Worm (Caenorhabditis elegans) whole organism, mixed stage, embryonic: ENCODE results near the gene erl-1.
"Not testable (repeated sequence)": the region's sequence is repeated elsewhere in the genome, so short reads cannot be mapped to it uniquely, and the experiment has no call there.

ENCODE experiments used
- bed-3 ChIP-seq: fragments of 200-800 bp; sonication (Bioruptor generic); optimal IDR thresholded peaks from 3 replicates; lab custom pipeline; 2018; ENCODE audit warnings: mild to moderate bottlenecking, missing genetic modification characterization, moderate library complexity, missing compliant biosample characterization
- blmp-1 ChIP-seq: fragments of 150-350 bp; optimal IDR thresholded peaks from 2 replicates; lab custom pipeline; 2014; ENCODE audit warnings: missing biosample characterization, missing genetic modification characterization
- ceh-39 ChIP-seq: fragments of 150-350 bp; optimal IDR thresholded peaks from 2 replicates; lab custom pipeline; 2014; ENCODE audit warnings: missing biosample characterization, missing genetic modification characterization
- ceh-43 ChIP-seq: fragments of 200-800 bp; sonication (Bioruptor generic); optimal IDR thresholded peaks from 2 replicates; lab custom pipeline; 2018; ENCODE audit warnings: mild to moderate bottlenecking, missing genetic modification characterization, moderate library complexity, missing compliant biosample characterization
- ceh-83 ChIP-seq: fragments of 200-800 bp; sonication (Bioruptor generic); optimal IDR thresholded peaks from 2 replicates; lab custom pipeline; 2018; ENCODE audit warnings: mild to moderate bottlenecking, missing genetic modification characterization, missing compliant biosample characterization
- cnd-1 ChIP-seq: fragments of 200-800 bp; sonication (Bioruptor generic); optimal IDR thresholded peaks from 2 replicates; lab custom pipeline; 2018; ENCODE audit warnings: mild to moderate bottlenecking, missing genetic modification characterization, missing compliant biosample characterization
- drap-1 ChIP-seq: fragments of 200-800 bp; sonication (Bioruptor generic); optimal IDR thresholded peaks from 3 replicates; lab custom pipeline; 2018; ENCODE audit warnings: mild to moderate bottlenecking, missing genetic modification characterization, missing compliant biosample characterization
- elt-1 ChIP-seq: sonication (generic microtip); optimal IDR thresholded peaks from 2 replicates; lab custom pipeline; 2017; ENCODE audit warnings: missing genetic modification characterization, mild to moderate bottlenecking, missing compliant biosample characterization, antibody characterized with exemption, moderate library complexity, borderline replicate concordance; ENCODE audit not compliant: insufficient read depth
- flh-1 ChIP-seq: fragments of 200-800 bp; sonication (Bioruptor generic); optimal IDR thresholded peaks from 2 replicates; lab custom pipeline; 2018; ENCODE audit warnings: mild to moderate bottlenecking, missing genetic modification characterization, moderate library complexity, missing compliant biosample characterization
- ham-2 ChIP-seq: fragments of 200-800 bp; sonication (Bioruptor generic); optimal IDR thresholded peaks from 2 replicates; lab custom pipeline; 2018; ENCODE audit warnings: mild to moderate bottlenecking, missing genetic modification characterization, missing compliant biosample characterization
- hlh-1 ChIP-seq: fragments of 150-350 bp; optimal IDR thresholded peaks from 2 replicates; lab custom pipeline; 2014; ENCODE audit warnings: missing biosample characterization, missing genetic modification reagents, missing genetic modification characterization
- lin-13 ChIP-seq: fragments of 150-350 bp; optimal IDR thresholded peaks from 2 replicates; lab custom pipeline; 2014; ENCODE audit warnings: missing biosample characterization, missing genetic modification characterization
- lin-32 ChIP-seq: fragments of 200-800 bp; sonication (Bioruptor generic); optimal IDR thresholded peaks from 2 replicates; lab custom pipeline; 2018; ENCODE audit warnings: mild to moderate bottlenecking, missing genetic modification characterization, missing compliant biosample characterization
- lsy-2 ChIP-seq: fragments of 150-350 bp; optimal IDR thresholded peaks from 2 replicates; lab custom pipeline; 2014; ENCODE audit warnings: missing biosample characterization, missing genetic modification characterization
- mab-5 ChIP-seq: fragments of 150-350 bp; optimal IDR thresholded peaks from 2 replicates; lab custom pipeline; 2014; ENCODE audit warnings: missing biosample characterization, missing genetic modification characterization
- mep-1 ChIP-seq: fragments of 150-350 bp; optimal IDR thresholded peaks from 2 replicates; lab custom pipeline; 2017; ENCODE audit warnings: missing biosample characterization, missing genetic modification reagents, missing genetic modification characterization, inconsistent platforms
- mls-2 ChIP-seq: sonication (generic microtip); optimal IDR thresholded peaks from 2 replicates; lab custom pipeline; 2016; ENCODE audit warnings: mild to moderate bottlenecking, missing genetic modification characterization, moderate library complexity, missing compliant biosample characterization
- nhr-2 ChIP-seq: fragments of 150-350 bp; optimal IDR thresholded peaks from 2 replicates; lab custom pipeline; 2014; ENCODE audit warnings: missing biosample characterization, missing genetic modification characterization
- nhr-237 ChIP-seq: fragments of 150-350 bp; optimal IDR thresholded peaks from 2 replicates; lab custom pipeline; 2014; ENCODE audit warnings: missing biosample characterization, missing genetic modification characterization
- nhr-28 ChIP-seq: fragments of 150-350 bp; optimal IDR thresholded peaks from 2 replicates; lab custom pipeline; 2014; ENCODE audit warnings: missing biosample characterization, missing genetic modification characterization
- pha-4 ChIP-seq: fragments of 150-350 bp; optimal IDR thresholded peaks from 2 replicates; lab custom pipeline; 2018; ENCODE audit warnings: missing biosample characterization, missing genetic modification reagents, missing genetic modification characterization
- snpc-4 ChIP-seq: fragments of 150-350 bp; optimal IDR thresholded peaks from 2 replicates; lab custom pipeline; 2014; ENCODE audit warnings: missing biosample characterization, missing genetic modification characterization
- sptf-1 ChIP-seq: sonication (generic microtip); optimal IDR thresholded peaks from 2 replicates; lab custom pipeline; 2017; ENCODE audit warnings: mild to moderate bottlenecking, missing genetic modification characterization, moderate library complexity, missing compliant biosample characterization
- tbx-8 ChIP-seq: fragments of 200-800 bp; sonication (Bioruptor generic); optimal IDR thresholded peaks from 2 replicates; lab custom pipeline; 2018; ENCODE audit warnings: mild to moderate bottlenecking, missing genetic modification characterization, moderate library complexity, missing compliant biosample characterization
- unc-120 ChIP-seq: sonication (generic microtip); optimal IDR thresholded peaks from 2 replicates; lab custom pipeline; 2017; ENCODE audit warnings: missing genetic modification characterization, missing compliant biosample characterization; ENCODE audit not compliant: poor library complexity, severe bottlenecking
- unc-39 ChIP-seq: fragments of 150-350 bp; optimal IDR thresholded peaks from 2 replicates; lab custom pipeline; 2014; ENCODE audit warnings: missing biosample characterization, missing genetic modification characterization
- unc-62 ChIP-seq: fragments of 150-350 bp; optimal IDR thresholded peaks from 2 replicates; lab custom pipeline; 2014; ENCODE audit warnings: missing biosample characterization, missing genetic modification reagents, missing genetic modification characterization
- zip-8 ChIP-seq: fragments of 150-350 bp; optimal IDR thresholded peaks from 2 replicates; lab custom pipeline; 2014; ENCODE audit warnings: missing biosample characterization, missing genetic modification characterization
- ztf-11 ChIP-seq: fragments of 150-350 bp; optimal IDR thresholded peaks from 2 replicates; lab custom pipeline; 2014; ENCODE audit warnings: missing biosample characterization, missing genetic modification characterization

erl-1 gene

ce11 chrIV:12305956-12306355, 18.2 kb downstream of the erl-1 start:
- TF ChIP-seq ceh-83 (GFP tag; lab: Kevin White, UChicago), result no peak
- TF ChIP-seq zip-8 (tag; lab: Kevin White, UChicago), result no peak
- TF ChIP-seq drap-1, result no peak
- TF ChIP-seq unc-39 (tag; lab: Kevin White, UChicago), result no peak
- no peak for TF ChIP-seq sptf-1 (tag; lab: Kevin White, UChicago)
- TF ChIP-seq unc-62, result no peak
- no peak for TF ChIP-seq elt-1
- no peak for TF ChIP-seq ham-2
- TF ChIP-seq mep-1, result no peak
- TF ChIP-seq ztf-11 (tag; lab: Kevin White, UChicago), result no peak
- no peak for TF ChIP-seq hlh-1
- TF ChIP-seq snpc-4 (tag; lab: Kevin White, UChicago), result no peak

- no peak for TF ChIP-seq unc-62
- TF ChIP-seq cnd-1 (tag; lab: Kevin White, UChicago), result no peak
- no peak for TF ChIP-seq tbx-8
- no peak for TF ChIP-seq ztf-11 (tag; lab: Kevin White, UChicago)
- TF ChIP-seq unc-39 (tag; lab: Kevin White, UChicago), result no peak
- no peak for TF ChIP-seq mep-1
- TF ChIP-seq lsy-2 (tag; lab: Kevin White, UChicago), result no peak
- no peak for TF ChIP-seq mls-2
- TF ChIP-seq nhr-237 (tag; lab: Kevin White, UChicago), result no peak
- TF ChIP-seq, all 35 proteins: peak for 0
These were observed 20.0 kb downstream of the erl-1 start, which contains the start of gene oac-57 for ce11 chrIV:12307720-12308119. Gene oac-57, minus strand, starts transcription at chrIV:12307820.

- TF ChIP-seq lin-13 (tag; lab: Kevin White, UChicago) (no peak), ztf-11 (tag; lab: Kevin White, UChicago) (no peak), nhr-28 (tag; lab: Kevin White, UChicago) (no peak), drap-1 (no peak), bed-3 (GFP tag; lab: Kevin White, UChicago) (no peak), hlh-1 (no peak), blmp-1 (tag; lab: Kevin White, UChicago) (no peak), flh-1 (GFP tag; lab: Kevin White, UChicago) (no peak), unc-120 (tag; lab: Kevin White, UChicago) (no peak), tbx-8 (no peak)
These were observed 23.9 kb downstream of the erl-1 start, which contains the start of gene oac-58 for ce11 chrIV:12311597-12311996. Gene oac-58, minus strand, starts transcription at chrIV:12311697.

ce11 chrIV:12326932-12327331, 39.2 kb downstream of the erl-1 start, which contains the start of gene F19B6.3:
Gene F19B6.3, plus strand, starts transcription at chrIV:12327232.
- not testable (repeated sequence) for TF ChIP-seq sptf-1 (tag; lab: Kevin White, UChicago); pha-4 (tag; lab: Kevin White, UChicago); bed-3 (GFP tag; lab: Kevin White, UChicago)
- TF ChIP-seq, all 35 proteins: peak for 0; not testable (repeated sequence) for 35

ce11 chrIV:12330840-12331359, 43.2 kb downstream of the erl-1 start, which contains the start of gene ufd-1:
Gene ufd-1, minus strand, starts transcription at chrIV:12330890.
- TF ChIP-seq ham-2 (no peak), mep-1 (peak; percentile 8), cnd-1 (tag; lab: Kevin White, UChicago) (no peak), flh-1 (GFP tag; lab: Kevin White, UChicago) (no peak), ceh-83 (GFP tag; lab: Kevin White, UChicago) (no peak)

ce11 chrIV:12334142-12334541, 46.4 kb downstream of the erl-1 start:
- TF ChIP-seq snpc-4 (tag; lab: Kevin White, UChicago) (no peak), nhr-28 (tag; lab: Kevin White, UChicago) (no peak), ceh-83 (GFP tag; lab: Kevin White, UChicago) (no peak), nhr-2 (tag; lab: Kevin White, UChicago) (no peak), ceh-43 (GFP tag; lab: Kevin White, UChicago) (no peak), elt-1 (no peak), mab-5 (tag; lab: Kevin White, UChicago) (no peak), ceh-39 (tag; lab: Kevin White, UChicago) (no peak), ztf-11 (tag; lab: Kevin White, UChicago) (no peak), mls-2 (no peak), lin-32 (GFP tag; lab: Kevin White, UChicago) (no peak), ham-2 (no peak), cnd-1 (tag; lab: Kevin White, UChicago) (no peak), lin-13 (tag; lab: Kevin White, UChicago) (no peak)
